Fruit fly (Drosophila melanogaster) whole organism, embryonic: Measurements from ENCODE around the gene CG7101.

Experiments used
- ATbp ChIP-seq: fragments of 200-800 bp; sonication (Bioruptor generic); optimal IDR thresholded peaks from 2 replicates; lab custom pipeline; 2017; ENCODE audit warnings: missing biosample characterization, mild to moderate bottlenecking, missing genetic modification characterization, missing genetic modification reagents
- Ada2b ChIP-seq: fragments of 200-800 bp; sonication (Bioruptor generic); IDR thresholded peaks from 2 replicates; pipeline ENCODE4 v1.3.6; 2022; ENCODE audit warnings: missing biosample characterization, missing genetic modification characterization
- Antp ChIP-seq: fragments of 200-800 bp; sonication (Bioruptor generic); optimal IDR thresholded peaks from 3 replicates; lab custom pipeline; 2016; ENCODE audit warnings: missing biosample characterization, missing genetic modification characterization
- BEAF-32 ChIP-seq: fragments of 200-800 bp; sonication (Bioruptor generic); optimal IDR thresholded peaks from 3 replicates; lab custom pipeline; 2017; ENCODE audit warnings: missing biosample characterization, missing genetic modification characterization, mild to moderate bottlenecking, moderate library complexity, missing genetic modification reagents
- CG10979 ChIP-seq: fragments of 200-800 bp; sonication (Bioruptor generic); optimal IDR thresholded peaks from 2 replicates; lab custom pipeline; 2018; ENCODE audit warnings: missing biosample characterization, mild to moderate bottlenecking, missing genetic modification characterization, moderate library complexity
- CG11695 ChIP-seq: fragments of 200-800 bp; sonication (Bioruptor generic); IDR thresholded peaks from 3 replicates; pipeline ENCODE4 v1.3.6; 2022; ENCODE audit warnings: missing biosample characterization, missing genetic modification characterization
- CG13624 ChIP-seq: fragments of 200-800 bp; sonication (Bioruptor generic); optimal IDR thresholded peaks from 2 replicates; lab custom pipeline; 2016; ENCODE audit warnings: missing biosample characterization, missing genetic modification characterization
- CG15479 ChIP-seq: fragments of 200-800 bp; sonication (Bioruptor generic); optimal IDR thresholded peaks from 3 replicates; lab custom pipeline; 2019; ENCODE audit warnings: missing biosample characterization, mild to moderate bottlenecking, missing genetic modification characterization, moderate library complexity
- CG16813 ChIP-seq: fragments of 200-800 bp; sonication (Bioruptor generic); IDR thresholded peaks from 3 replicates; pipeline ENCODE4 v1.3.6; 2022; ENCODE audit warnings: missing biosample characterization, missing genetic modification characterization; ENCODE audit not compliant: partially characterized antibody
- CG17359 ChIP-seq: fragments of 200-800 bp; sonication (Bioruptor generic); optimal IDR thresholded peaks from 3 replicates; lab custom pipeline; 2018; ENCODE audit warnings: missing biosample characterization, mild to moderate bottlenecking, missing genetic modification characterization, moderate library complexity
- CG17612 ChIP-seq: fragments of 200-800 bp; sonication (Bioruptor generic); IDR thresholded peaks from 2 replicates; pipeline ENCODE4 v1.3.6; 2022; ENCODE audit warnings: missing biosample characterization, missing genetic modification characterization
- CG2199 ChIP-seq: fragments of 200-800 bp; sonication (Bioruptor generic); IDR thresholded peaks from 3 replicates; pipeline ENCODE4 v1.3.6; 2022; ENCODE audit warnings: missing biosample characterization, missing genetic modification characterization
- CG34422 ChIP-seq: fragments of 200-800 bp; sonication (Bioruptor generic); IDR thresholded peaks from 3 replicates; pipeline ENCODE4 v1.3.6; 2022; ENCODE audit warnings: missing biosample characterization, missing genetic modification characterization
- CG4820 ChIP-seq: fragments of 200-800 bp; sonication (Bioruptor generic); optimal IDR thresholded peaks from 3 replicates; lab custom pipeline; 2016; ENCODE audit warnings: missing biosample characterization, missing genetic modification characterization
- CG9932 ChIP-seq: fragments of 200-800 bp; sonication (Bioruptor generic); IDR thresholded peaks from 2 replicates; pipeline ENCODE4 v1.3.6; 2022; ENCODE audit warnings: missing biosample characterization, missing genetic modification characterization
- Camta ChIP-seq: fragments of 200-800 bp; sonication (Bioruptor generic); optimal IDR thresholded peaks from 2 replicates; lab custom pipeline; 2016; ENCODE audit warnings: missing biosample characterization, missing genetic modification characterization
- D ChIP-seq, 2 experiments: fragments of 200-800 bp in 1 of 2; fragments of >200 bp in 1 of 2; sonication (Bioruptor generic) in 1 of 2; optimal IDR thresholded peaks; 2 replicates in 1 of 2; 3 replicates in 1 of 2; lab custom pipeline; 2017; ENCODE audit warnings: mild to moderate bottlenecking in 1 of 2, missing biosample characterization in 1 of 2, missing genetic modification characterization in 1 of 2, missing genetic modification reagents in 1 of 2
- ERR ChIP-seq: fragments of 200-800 bp; sonication (Bioruptor generic); optimal IDR thresholded peaks from 2 replicates; lab custom pipeline; 2016; ENCODE audit warnings: missing biosample characterization, missing genetic modification characterization
- Ets65A ChIP-seq: fragments of 200-800 bp; sonication (Bioruptor generic); peaks from one replicate; lab custom pipeline; 2016; ENCODE audit warnings: missing biosample characterization, missing genetic modification characterization
- H15 ChIP-seq: fragments of 200-800 bp; sonication (Bioruptor generic); IDR thresholded peaks from 3 replicates; pipeline ENCODE4 v1.3.6; 2022; ENCODE audit warnings: missing biosample characterization, missing genetic modification characterization
- HLH4C ChIP-seq: fragments of 200-800 bp; sonication (Bioruptor generic); IDR thresholded peaks from 3 replicates; pipeline ENCODE4 v1.3.6; 2022; ENCODE audit warnings: missing biosample characterization, missing genetic modification characterization; ENCODE audit not compliant: partially characterized antibody
- HLHmδ ChIP-seq: fragments of 200-800 bp; sonication (Bioruptor generic); optimal IDR thresholded peaks from 2 replicates; lab custom pipeline; 2018; ENCODE audit warnings: missing biosample characterization, mild to moderate bottlenecking, missing genetic modification characterization, moderate library complexity
- Lim3 ChIP-seq: fragments of 200-800 bp; sonication (Bioruptor generic); IDR thresholded peaks from 2 replicates; pipeline ENCODE4 v1.3.6; 2022; ENCODE audit warnings: missing biosample characterization, missing genetic modification characterization
- Med ChIP-seq: fragments of 200-800 bp; sonication (Bioruptor generic); peaks from one replicate; lab custom pipeline; 2016; ENCODE audit warnings: missing biosample characterization, missing genetic modification characterization, mild to moderate bottlenecking, inconsistent platforms, moderate library complexity
- Optix ChIP-seq: fragments of 200-800 bp; sonication (Bioruptor generic); IDR thresholded peaks from 3 replicates; pipeline ENCODE4 v1.3.6; 2022; ENCODE audit warnings: missing biosample characterization, missing genetic modification characterization
- PHDP ChIP-seq: fragments of 200-800 bp; sonication (Bioruptor generic); optimal IDR thresholded peaks from 3 replicates; lab custom pipeline; 2018; ENCODE audit warnings: missing biosample characterization, mild to moderate bottlenecking, missing genetic modification characterization, moderate library complexity
- Ptx1 ChIP-seq: fragments of 200-800 bp; sonication (Bioruptor generic); IDR thresholded peaks from 2 replicates; pipeline ENCODE4 v1.3.6; 2022; ENCODE audit warnings: missing biosample characterization, missing genetic modification characterization
- Sry-δ ChIP-seq: fragments of 200-800 bp; sonication (Bioruptor generic); optimal IDR thresholded peaks from 2 replicates; lab custom pipeline; 2016; ENCODE audit warnings: missing biosample characterization, missing genetic modification characterization
- Taf1 ChIP-seq: fragments of 200-800 bp; sonication (Bioruptor generic); IDR thresholded peaks from 2 replicates; pipeline ENCODE4 v1.3.6; 2022; ENCODE audit warnings: missing biosample characterization, missing genetic modification characterization
- corto ChIP-seq: fragments of 200-800 bp; sonication (Bioruptor generic); optimal IDR thresholded peaks from 2 replicates; lab custom pipeline; 2016; ENCODE audit warnings: missing biosample characterization, mild to moderate bottlenecking, missing genetic modification characterization, moderate library complexity
- dmrt11E ChIP-seq: fragments of 200-800 bp; sonication (Bioruptor generic); optimal IDR thresholded peaks from 3 replicates; lab custom pipeline; 2018; ENCODE audit warnings: missing biosample characterization, mild to moderate bottlenecking, missing genetic modification characterization, moderate library complexity
- dmrt99B ChIP-seq: fragments of 200-800 bp; sonication (Bioruptor generic); optimal IDR thresholded peaks from 2 replicates; lab custom pipeline; 2018; ENCODE audit warnings: missing biosample characterization, mild to moderate bottlenecking, missing genetic modification characterization, moderate library complexity
- ewg ChIP-seq: fragments of 200-800 bp; sonication (Bioruptor generic); optimal IDR thresholded peaks from 3 replicates; lab custom pipeline; 2017; ENCODE audit warnings: mild to moderate bottlenecking, missing biosample characterization, missing genetic modification reagents, missing genetic modification characterization
- gcm ChIP-seq: fragments of 200-800 bp; sonication (Bioruptor generic); optimal IDR thresholded peaks from 2 replicates; lab custom pipeline; 2019; ENCODE audit warnings: missing biosample characterization, mild to moderate bottlenecking, missing genetic modification characterization, moderate library complexity
- gfzf ChIP-seq: fragments of 200-800 bp; sonication (Bioruptor generic); optimal IDR thresholded peaks from 2 replicates; lab custom pipeline; 2016; ENCODE audit warnings: missing biosample characterization, mild to moderate bottlenecking, missing genetic modification characterization, moderate library complexity
- gro ChIP-seq: fragments of 200-800 bp; sonication (Bioruptor generic); optimal IDR thresholded peaks from 2 replicates; lab custom pipeline; 2016; ENCODE audit warnings: missing biosample characterization, missing genetic modification characterization
- ken ChIP-seq: fragments of 200-800 bp; sonication (Bioruptor generic); IDR thresholded peaks from 3 replicates; pipeline ENCODE4 v1.3.6; 2022; ENCODE audit warnings: missing biosample characterization, missing genetic modification characterization
- klu ChIP-seq: fragments of 200-800 bp; sonication (Bioruptor generic); IDR thresholded peaks from 2 replicates; pipeline ENCODE4 v1.3.6; 2022; ENCODE audit warnings: missing biosample characterization, missing genetic modification characterization
- knrl ChIP-seq: fragments of 200-800 bp; sonication (Bioruptor generic); IDR thresholded peaks from 3 replicates; pipeline ENCODE4 v1.3.6; 2022; ENCODE audit warnings: missing biosample characterization, missing genetic modification characterization; ENCODE audit not compliant: partially characterized antibody
- mam ChIP-seq: fragments of 200-800 bp; sonication (Bioruptor generic); optimal IDR thresholded peaks from 3 replicates; lab custom pipeline; 2016; ENCODE audit warnings: missing biosample characterization, missing genetic modification characterization
- onecut ChIP-seq: fragments of 200-800 bp; sonication (Bioruptor generic); IDR thresholded peaks from 2 replicates; pipeline ENCODE4 v1.3.6; 2022; ENCODE audit warnings: missing biosample characterization, missing genetic modification characterization
- pros ChIP-seq: fragments of 200-800 bp; sonication (Bioruptor generic); optimal IDR thresholded peaks from 3 replicates; lab custom pipeline; 2019; ENCODE audit warnings: missing biosample characterization, mild to moderate bottlenecking, missing genetic modification characterization, moderate library complexity
- sens ChIP-seq: fragments of 200-800 bp; sonication (Bioruptor generic); peaks from one replicate; lab custom pipeline; 2016; ENCODE audit warnings: missing biosample characterization, missing genetic modification characterization
- slp2 ChIP-seq: fragments of 200-800 bp; sonication (Bioruptor generic); optimal IDR thresholded peaks from 2 replicates; lab custom pipeline; 2016; ENCODE audit warnings: missing biosample characterization, missing genetic modification characterization
- vvl ChIP-seq: fragments of 200-800 bp; sonication (Bioruptor generic); IDR thresholded peaks from 2 replicates; pipeline ENCODE4 v1.3.6; 2022; ENCODE audit warnings: missing biosample characterization, missing genetic modification characterization
- zf30C ChIP-seq: fragments of 200-800 bp; sonication (Bioruptor generic); optimal IDR thresholded peaks from 3 replicates; lab custom pipeline; 2018; ENCODE audit warnings: missing biosample characterization, mild to moderate bottlenecking, missing genetic modification characterization

CG7101 gene

DNA sequence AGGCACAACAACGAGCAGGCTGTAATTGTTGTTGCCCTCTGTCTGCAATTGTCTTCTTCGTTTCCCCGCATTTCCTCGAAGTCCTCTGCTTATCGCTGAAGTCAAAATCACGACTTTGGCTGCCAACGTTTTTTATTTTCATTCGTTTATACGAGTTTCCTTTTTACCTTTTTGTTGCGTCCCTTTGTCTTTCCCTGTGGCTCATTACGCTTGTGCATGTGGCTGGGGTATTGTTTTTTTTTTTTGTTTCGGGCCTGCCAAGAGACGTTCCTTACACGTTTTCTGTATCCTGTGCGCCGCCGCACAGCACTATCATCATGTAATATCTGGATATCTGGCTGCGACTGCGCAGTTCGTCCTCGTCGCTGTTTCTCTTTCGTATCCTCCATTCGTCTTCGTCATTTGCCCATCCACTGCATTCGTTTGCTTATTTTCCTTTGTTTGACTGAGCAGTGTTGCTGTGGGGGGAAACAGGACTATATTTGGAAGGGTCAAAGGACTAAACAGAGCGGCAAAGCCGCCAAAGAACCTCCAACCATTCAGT, 36.0 kb downstream of the CG7101 start (continued):
- TF ChIP-seq D (optimal IDR thresholded peaks at IDR 0.05; lab: Kevin White, UChicago) (peak; percentile 40), D (GFP tag; optimal IDR thresholded peaks at IDR 0.05; lab: Kevin White, UChicago) (no peak), sens (peak; percentile 3), ewg (GFP tag; lab: Kevin White, UChicago) (peak; percentile 6), pros (GFP tag; lab: Kevin White, UChicago) (peak; percentile 2), Sry-δ (GFP tag; lab: Kevin White, UChicago) (no peak), slp2 (no peak), CG15479 (GFP tag; lab: Kevin White, UChicago) (peak; percentile 26), ATbp (GFP tag; lab: Kevin White, UChicago) (no peak), CG34422 (GFP tag; lab: Robert Waterston, UW) (no peak)

DNA sequence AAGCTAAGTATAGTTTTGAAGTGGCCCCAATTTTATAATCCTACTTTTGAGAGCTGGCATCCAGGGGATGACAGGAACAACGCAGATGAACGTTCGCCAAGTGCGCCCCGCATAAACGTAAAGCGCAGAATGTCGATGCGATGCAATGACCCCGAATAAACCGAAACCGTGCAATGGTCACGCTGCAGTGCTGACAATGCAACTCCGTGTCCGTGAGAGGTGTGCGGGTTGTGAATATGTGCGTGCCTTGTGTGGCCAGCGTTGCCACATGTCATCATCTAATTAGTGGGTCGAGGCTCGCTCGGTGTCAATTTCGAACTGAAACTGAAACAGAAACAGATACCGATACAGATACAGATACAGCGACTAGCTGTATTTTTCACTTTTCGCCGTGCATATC, 37.8 kb downstream of the CG7101 start:
- TF ChIP-seq sens (peak; percentile 60), Med (GFP tag; lab: Kevin White, UChicago) (peak; percentile 35), Ptx1 (no peak), CG4820 (GFP tag; lab: Kevin White, UChicago) (peak; percentile 71), Lim3 (GFP tag; lab: Robert Waterston, UW) (no peak), Ets65A (GFP tag; lab: Kevin White, UChicago) (peak; percentile 17), dmrt99B (tag; lab: Kevin White, UChicago) (no peak), CG17359 (tag; lab: Kevin White, UChicago) (no peak), BEAF-32 (peak; percentile 8), CG16813 (GFP tag; lab: Robert Waterston, UW) (0 out of 3 replicates have a peak, but pooled peaks have one; percentile 19), knrl (GFP tag; lab: Robert Waterston, UW) (no peak), gfzf (GFP tag; lab: Kevin White, UChicago) (peak; percentile 4), gcm (GFP tag; lab: Kevin White, UChicago) (peak; percentile 17)

DNA sequence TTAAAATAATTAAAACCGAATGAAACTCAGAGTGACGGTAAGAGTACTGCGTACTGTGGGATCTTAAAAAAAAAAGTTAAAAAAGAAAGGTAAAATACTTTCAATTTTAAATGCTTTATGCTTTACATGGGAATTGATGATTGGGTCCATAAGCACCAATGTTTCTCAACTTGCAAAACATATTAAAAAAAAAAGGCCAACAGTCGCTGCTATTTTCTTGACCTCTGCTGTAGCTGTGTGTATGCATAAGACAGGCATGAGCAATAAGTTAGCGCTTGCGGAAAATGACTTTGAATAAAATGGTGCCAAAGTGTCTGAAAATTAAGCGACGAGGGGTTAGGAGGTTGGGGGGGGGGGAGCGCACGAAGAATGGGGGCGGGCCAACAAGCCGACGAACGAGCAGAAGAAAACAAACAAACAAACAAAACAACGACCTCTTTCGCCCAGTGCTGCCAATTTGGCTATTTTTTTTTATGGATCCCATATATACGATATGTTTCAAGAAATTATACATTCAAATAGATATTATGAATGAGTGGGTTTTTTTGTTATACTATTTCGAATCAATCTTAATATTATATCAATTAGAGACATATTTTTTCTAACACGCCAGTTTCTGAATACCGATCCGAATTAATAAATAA, 39.2 kb downstream of the CG7101 start:
- TF ChIP-seq CG11695 (GFP tag; lab: Robert Waterston, UW) (peak; percentile 68), ken (GFP tag; lab: Robert Waterston, UW) (peak; percentile 55; the same call in 1 of the 3 replicates), onecut (peak; percentile 39; the same call in 1 of the 2 replicates), HLH4C (no peak), corto (GFP tag; lab: Kevin White, UChicago) (no peak), vvl (GFP tag; lab: Robert Waterston, UW) (peak; percentile 71), CG9932 (GFP tag; lab: Robert Waterston, UW) (peak; percentile 37; the same call in 1 of the 2 replicates), CG10979 (tag; lab: Kevin White, UChicago) (peak; percentile 32), klu (no peak), mam (GFP tag; lab: Kevin White, UChicago) (peak; percentile 46), Camta (peak; percentile 42), H15 (GFP tag; lab: Robert Waterston, UW) (no peak), CG13624 (GFP tag; lab: Kevin White, UChicago) (peak; percentile 41), ERR (no peak), dmrt11E (tag; lab: Kevin White, UChicago) (peak; percentile 33), CG17612 (GFP tag; lab: Robert Waterston, UW) (no peak), Optix (GFP tag; lab: Robert Waterston, UW) (0 out of 3 replicates have a peak, but pooled peaks have one; percentile 38), PHDP (tag; lab: Kevin White, UChicago) (peak; percentile 31), HLHmδ (GFP tag; lab: Kevin White, UChicago) (no peak), Ptx1 (peak; percentile 65), Taf1 (GFP tag; lab: Robert Waterston, UW) (no peak), Ada2b (GFP tag; lab: Robert Waterston, UW) (peak; percentile 59; the same call in 1 of the 2 replicates), gro (GFP tag; lab: Kevin White, UChicago) (peak; percentile 5), CG2199 (GFP tag; lab: Robert Waterston, UW) (0 out of 3 replicates have a peak, but pooled peaks have one; percentile 50), Antp (peak; percentile 41), zf30C (no peak)
